Worm (Caenorhabditis elegans) whole organism, midembryonic: ENCODE measurements around the gene rpl-32.

Source experiments
- T22C8.4 ChIP-seq: fragments of 200-800 bp; sonication (Bioruptor generic); IDR thresholded peaks from 2 replicates; pipeline ENCODE4 v1.3.6; 2022; ENCODE audit warnings: missing genetic modification characterization, missing compliant biosample characterization
- tab-1 ChIP-seq: fragments of 200-800 bp; sonication (Bioruptor generic); IDR thresholded peaks from 2 replicates; pipeline ENCODE4 v1.3.6; 2022; ENCODE audit warnings: missing genetic modification characterization, missing compliant biosample characterization

DNA sequence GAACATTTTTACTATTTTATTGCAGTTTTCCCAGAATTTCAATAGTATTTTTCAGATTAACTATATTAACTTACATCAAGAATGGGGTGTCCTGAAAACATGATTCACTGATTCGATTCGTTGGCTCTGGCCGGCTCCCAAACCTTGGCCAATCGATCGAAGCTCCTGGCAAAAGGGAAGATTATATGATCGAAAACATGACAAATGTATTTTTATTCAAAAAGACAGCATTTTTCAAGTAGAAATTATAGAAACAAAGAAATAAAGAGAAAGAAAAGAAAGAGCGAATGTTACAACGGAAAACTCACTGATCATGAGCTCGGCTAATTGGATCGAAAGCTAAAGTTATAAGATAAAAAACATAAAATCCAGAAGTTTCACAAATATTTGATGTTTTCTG is 13.9 kb upstream of the rpl-32 start, which contains the start of gene T24B8.4:
- no peak for TF ChIP-seq tab-1 (GFP tag; lab: Robert Waterston, UW)
- no peak for TF ChIP-seq T22C8.4 (GFP tag; lab: Robert Waterston, UW)
